Worm (Caenorhabditis elegans) whole organism, L4 larva: ENCODE data around the gene gsto-1.
A peak's percentile ranks its signal among the peaks of the same experiment; 100 is the strongest.

Source experiments
- Y48G9A.11 ChIP-seq: fragments of 200-800 bp; sonication (Bioruptor generic); IDR thresholded peaks from 2 replicates; pipeline ENCODE4 v1.3.6; 2022; ENCODE audit warnings: missing genetic modification reagents, missing genetic modification characterization, missing compliant biosample characterization
- Y75B8A.6 ChIP-seq: fragments of 200-800 bp; sonication (Bioruptor generic); IDR thresholded peaks from 2 replicates; pipeline ENCODE4 v1.3.6; 2022; ENCODE audit warnings: missing genetic modification reagents, missing genetic modification characterization, missing compliant biosample characterization
- aha-1 ChIP-seq: fragments of 150-350 bp; peaks from one replicate; lab custom pipeline; 2014; ENCODE audit warnings: missing biosample characterization, missing genetic modification characterization
- ceh-32 ChIP-seq: sonication (generic microtip); optimal IDR thresholded peaks from 2 replicates; lab custom pipeline; 2016; ENCODE audit warnings: mild to moderate bottlenecking, missing genetic modification characterization, missing compliant biosample characterization; ENCODE audit not compliant: poor library complexity
- hmg-1.1 ChIP-seq: fragments of 200-800 bp; sonication (Bioruptor generic); IDR thresholded peaks from 2 replicates; pipeline ENCODE4 v1.3.6; 2022; ENCODE audit warnings: missing genetic modification reagents, missing genetic modification characterization, missing compliant biosample characterization
- skn-1 ChIP-seq: fragments of 150-350 bp; optimal IDR thresholded peaks from 2 replicates; lab custom pipeline; 2014; ENCODE audit warnings: missing biosample characterization, missing genetic modification characterization
- zfp-2 ChIP-seq: sonication (generic microtip); optimal IDR thresholded peaks from 2 replicates; lab custom pipeline; 2016; ENCODE audit warnings: mild to moderate bottlenecking, missing genetic modification characterization, missing compliant biosample characterization

The gsto-1 gene

DNA sequence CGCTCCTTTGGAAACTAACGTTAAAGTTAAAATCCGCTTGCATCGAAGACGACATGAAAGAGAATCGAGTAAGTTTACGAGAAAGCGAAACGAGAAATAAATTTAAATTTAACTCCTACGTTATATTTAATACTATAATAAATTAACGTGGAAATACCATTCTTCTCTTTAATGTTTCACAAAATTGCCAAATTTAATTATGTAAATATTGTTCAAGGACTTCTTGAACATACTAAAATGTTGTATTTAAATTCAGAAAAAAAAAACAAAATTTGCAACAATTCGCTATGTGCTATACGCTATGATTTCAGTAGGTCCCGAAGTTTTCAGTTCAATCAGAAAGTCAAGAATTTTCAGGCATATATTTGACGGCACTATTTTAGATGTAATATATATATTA, 49.9 kb downstream of the gsto-1 start, which contains the start of gene ZK688.10:
TSS of gene ZK688.10 (minus strand) at position 101 of the 400 bp plus-strand sequence.
- no peak for TF ChIP-seq Y48G9A.11 (GFP tag; lab: Robert Waterston, UW)
- TF ChIP-seq ceh-32, result no peak
- TF ChIP-seq skn-1 (tag; lab: Kevin White, UChicago), result no peak
- no peak for TF ChIP-seq hmg-1.1 (GFP tag; lab: Robert Waterston, UW)
- TF ChIP-seq Y75B8A.6 (GFP tag; lab: Robert Waterston, UW), result no peak
- TF ChIP-seq aha-1 (tag; lab: Kevin White, UChicago), result peak; percentile 12
- no peak for TF ChIP-seq zfp-2 (tag; lab: Kevin White, UChicago)
- TF ChIP-seq, all 104 proteins: peak for 1
